Worm (Caenorhabditis elegans) whole organism, young adult: Measurements from ENCODE around the gene R151.8.

ENCODE experiments used
- B0019.2 ChIP-seq: fragments of 200-800 bp; sonication (Bioruptor generic); conservative IDR thresholded peaks from 2 replicates; pipeline ENCODE4 v1.3.6; 2022; ENCODE audit warnings: missing genetic modification reagents, missing genetic modification characterization, missing compliant biosample characterization
- B0261.1 ChIP-seq: sonication (generic microtip); optimal IDR thresholded peaks from 2 replicates; lab custom pipeline; 2016; ENCODE audit warnings: mild to moderate bottlenecking, missing genetic modification characterization, moderate library complexity, missing compliant biosample characterization
- B0336.3 ChIP-seq: fragments of 200-800 bp; sonication (Bioruptor generic); IDR thresholded peaks from 2 replicates; pipeline ENCODE4 v1.3.6; 2022; ENCODE audit warnings: missing genetic modification characterization, missing compliant biosample characterization
- D2030.7 ChIP-seq: fragments of 200-800 bp; sonication (Bioruptor generic); IDR thresholded peaks from 2 replicates; pipeline ENCODE4 v1.3.6; 2022; ENCODE audit warnings: missing genetic modification reagents, missing genetic modification characterization, missing compliant biosample characterization
- F39B2.1 ChIP-seq: fragments of 200-800 bp; sonication (Bioruptor generic); IDR thresholded peaks from 2 replicates; pipeline ENCODE4 v1.3.6; 2022; ENCODE audit warnings: missing genetic modification reagents, missing genetic modification characterization, missing compliant biosample characterization
- F49E8.2 ChIP-seq: sonication (generic microtip); optimal IDR thresholded peaks from 3 replicates; lab custom pipeline; 2017; ENCODE audit warnings: missing genetic modification characterization, mild to moderate bottlenecking, missing compliant biosample characterization, antibody characterized with exemption, moderate library complexity; ENCODE audit not compliant: insufficient read depth
- F52B5.7 ChIP-seq: sonication (generic microtip); optimal IDR thresholded peaks from 2 replicates; lab custom pipeline; 2016; ENCODE audit warnings: mild to moderate bottlenecking, missing genetic modification characterization, missing compliant biosample characterization
- T07F8.4 ChIP-seq: sonication (generic microtip); optimal IDR thresholded peaks from 2 replicates; lab custom pipeline; 2016; ENCODE audit warnings: mild to moderate bottlenecking, missing genetic modification characterization, moderate library complexity, missing compliant biosample characterization
- Y53G8AR.9 ChIP-seq: fragments of 200-800 bp; sonication (Bioruptor generic); conservative IDR thresholded peaks from 2 replicates; pipeline ENCODE4 v1.3.6; 2022; ENCODE audit warnings: missing genetic modification reagents, missing genetic modification characterization, missing compliant biosample characterization
- Y67H2A.10 ChIP-seq: fragments of 200-800 bp; sonication (Bioruptor generic); conservative IDR thresholded peaks from 2 replicates; pipeline ENCODE4 v1.3.6; 2022; ENCODE audit warnings: missing genetic modification reagents, missing genetic modification characterization, missing compliant biosample characterization
- Y95B8A.8 ChIP-seq: fragments of 200-800 bp; sonication (Bioruptor generic); IDR thresholded peaks from 2 replicates; pipeline ENCODE4 v1.3.6; 2022; ENCODE audit warnings: missing genetic modification reagents, missing genetic modification characterization, missing compliant biosample characterization
- ZK185.1 ChIP-seq: sonication (generic microtip); optimal IDR thresholded peaks from 2 replicates; lab custom pipeline; 2016; ENCODE audit warnings: mild to moderate bottlenecking, missing genetic modification characterization, missing compliant biosample characterization; ENCODE audit not compliant: poor library complexity, severe bottlenecking
- aptf-2 ChIP-seq: fragments of 200-800 bp; sonication (Bioruptor generic); conservative IDR thresholded peaks from 2 replicates; pipeline ENCODE4 v1.3.6; 2022; ENCODE audit warnings: missing genetic modification reagents, missing genetic modification characterization, missing compliant biosample characterization
- aptf-3 ChIP-seq: fragments of 200-800 bp; sonication (Bioruptor generic); IDR thresholded peaks from 2 replicates; pipeline ENCODE4 v1.3.6; 2022; ENCODE audit warnings: missing genetic modification characterization, missing compliant biosample characterization
- bed-2 ChIP-seq: fragments of 200-800 bp; sonication (Bioruptor generic); IDR thresholded peaks from 2 replicates; pipeline ENCODE4 v1.3.6; 2022; ENCODE audit warnings: missing genetic modification reagents, missing genetic modification characterization, missing compliant biosample characterization
- cebp-1 ChIP-seq, 2 experiments: fragments of 200-800 bp in 1 of 2; sonication (Bioruptor generic) in 1 of 2; sonication (generic microtip) in 1 of 2; IDR thresholded peaks in 1 of 2; optimal IDR thresholded peaks in 1 of 2; 2 replicates each; pipeline versions ENCODE4 v1.3.6 to Lab custom; 2017 to 2022; ENCODE audit warnings: missing compliant biosample characterization in 2 of 2, missing genetic modification characterization in 2 of 2, mild to moderate bottlenecking in 1 of 2, missing genetic modification reagents in 1 of 2, moderate library complexity in 1 of 2
- cebp-2 ChIP-seq: fragments of 200-800 bp; sonication (Bioruptor generic); IDR thresholded peaks from 2 replicates; pipeline ENCODE4 v1.3.6; 2022; ENCODE audit warnings: missing genetic modification characterization, missing compliant biosample characterization
- die-1 ChIP-seq: sonication (generic microtip); optimal IDR thresholded peaks from 2 replicates; lab custom pipeline; 2016; ENCODE audit warnings: missing genotype, mild to moderate bottlenecking, missing genetic modification characterization, missing compliant biosample characterization
- dox-1 ChIP-seq: fragments of 200-800 bp; sonication (Bioruptor generic); IDR thresholded peaks from 2 replicates; pipeline ENCODE4 v1.3.6; 2022; ENCODE audit warnings: missing genetic modification reagents, missing genetic modification characterization, missing compliant biosample characterization
- efl-1 ChIP-seq: fragments of 150-350 bp; optimal IDR thresholded peaks from 2 replicates; lab custom pipeline; 2014; ENCODE audit warnings: missing biosample characterization, missing genetic modification reagents, missing genetic modification characterization
- egl-18 ChIP-seq: fragments of 200-800 bp; sonication (Bioruptor generic); IDR thresholded peaks from 2 replicates; pipeline ENCODE4 v1.3.6; 2022; ENCODE audit warnings: missing genetic modification reagents, missing genetic modification characterization, missing compliant biosample characterization
- egl-44 ChIP-seq: fragments of 200-800 bp; sonication (Bioruptor generic); IDR thresholded peaks from 2 replicates; pipeline ENCODE4 v1.3.6; 2022; ENCODE audit warnings: missing genetic modification reagents, missing genetic modification characterization, missing compliant biosample characterization
- egrh-3 ChIP-seq: fragments of 200-800 bp; sonication (Bioruptor generic); IDR thresholded peaks from 2 replicates; pipeline ENCODE4 v1.3.6; 2022; ENCODE audit warnings: missing genetic modification reagents, missing genetic modification characterization, missing compliant biosample characterization
- ekl-4 ChIP-seq: fragments of 200-800 bp; sonication (Bioruptor generic); IDR thresholded peaks from 2 replicates; pipeline ENCODE4 v1.3.6; 2022; ENCODE audit warnings: missing genetic modification reagents, missing genetic modification characterization, missing compliant biosample characterization
- ets-4 ChIP-seq: fragments of 200-800 bp; sonication (Bioruptor generic); optimal IDR thresholded peaks from 2 replicates; lab custom pipeline; 2018; ENCODE audit warnings: mild to moderate bottlenecking, missing genetic modification characterization, missing compliant biosample characterization
- gei-17 ChIP-seq: fragments of 200-800 bp; sonication (Bioruptor generic); optimal IDR thresholded peaks from 2 replicates; lab custom pipeline; 2018; ENCODE audit warnings: mild to moderate bottlenecking, missing genetic modification characterization, missing compliant biosample characterization
- hmg-1.2 ChIP-seq: fragments of 200-800 bp; sonication (Bioruptor generic); IDR thresholded peaks from 2 replicates; pipeline ENCODE4 v1.3.6; 2022; ENCODE audit warnings: missing genetic modification reagents, missing genetic modification characterization, missing compliant biosample characterization
- lin-26 ChIP-seq: fragments of 200-800 bp; sonication (Bioruptor generic); IDR thresholded peaks from 2 replicates; pipeline ENCODE4 v1.3.6; 2022; ENCODE audit warnings: missing genetic modification reagents, missing genetic modification characterization, missing compliant biosample characterization
- madf-10 ChIP-seq: sonication (generic microtip); optimal IDR thresholded peaks from 2 replicates; lab custom pipeline; 2016; ENCODE audit warnings: mild to moderate bottlenecking, missing genetic modification characterization, missing compliant biosample characterization
- mcd-1 ChIP-seq: fragments of 200-800 bp; sonication (Bioruptor generic); IDR thresholded peaks from 2 replicates; pipeline ENCODE4 v1.3.6; 2022; ENCODE audit warnings: missing genetic modification reagents, missing genetic modification characterization, missing compliant biosample characterization
- mes-4 ChIP-seq: sonication (generic microtip); optimal IDR thresholded peaks from 2 replicates; lab custom pipeline; 2016; ENCODE audit warnings: missing genotype, missing genetic modification characterization, missing compliant biosample characterization
- rcor-1 ChIP-seq: fragments of 200-800 bp; sonication (Bioruptor generic); IDR thresholded peaks from 2 replicates; pipeline ENCODE4 v1.3.6; 2022; ENCODE audit warnings: missing genetic modification reagents, missing genetic modification characterization, missing compliant biosample characterization
- somi-1 ChIP-seq: fragments of 200-800 bp; sonication (Bioruptor generic); optimal IDR thresholded peaks from 2 replicates; lab custom pipeline; 2018; ENCODE audit warnings: mild to moderate bottlenecking, missing genetic modification characterization, missing compliant biosample characterization
- unc-62 ChIP-seq: fragments of 150-350 bp; optimal IDR thresholded peaks from 2 replicates; lab custom pipeline; 2014; ENCODE audit warnings: missing biosample characterization, missing genetic modification reagents, missing genetic modification characterization
- zfh-2 ChIP-seq: fragments of 200-800 bp; sonication (Bioruptor generic); conservative IDR thresholded peaks from 2 replicates; pipeline ENCODE4 v1.3.6; 2022; ENCODE audit warnings: missing genetic modification reagents, missing genetic modification characterization, missing compliant biosample characterization
- ztf-26 ChIP-seq: sonication (generic microtip); optimal IDR thresholded peaks from 2 replicates; lab custom pipeline; 2017; ENCODE audit warnings: missing genetic modification characterization, missing compliant biosample characterization

The R151.8 gene

DNA sequence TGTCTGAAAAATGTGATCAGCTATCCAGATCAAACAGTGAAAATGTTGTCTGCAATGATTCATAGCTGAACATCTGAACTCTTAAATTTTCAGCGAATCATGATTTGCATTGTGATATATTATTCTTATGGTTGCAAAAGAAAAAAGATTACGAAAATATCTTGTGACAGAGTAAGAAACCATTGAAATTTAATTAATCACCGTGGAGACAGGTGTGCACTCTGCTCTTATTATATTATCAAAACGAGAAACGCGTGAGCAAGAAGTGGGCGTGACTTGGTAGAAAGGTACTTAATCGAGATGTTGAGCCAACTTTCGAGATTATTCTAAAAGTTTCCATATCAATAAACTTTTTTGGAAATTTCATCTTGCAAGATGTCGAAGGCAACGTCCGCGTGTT is 13.4 kb upstream of the R151.8 start, which contains the start of gene osm-10:
TSS of gene osm-10 (plus strand) at position 293 of the 400 bp plus-strand sequence.
- TF ChIP-seq unc-62 (GFP tag; lab: Kevin White, UChicago), result no peak
- TF ChIP-seq efl-1 (GFP tag; lab: Kevin White, UChicago), result no peak
- no peak for TF ChIP-seq dox-1
- TF ChIP-seq aptf-3, result no peak
- TF ChIP-seq mes-4 (tag; lab: Kevin White, UChicago), result no peak
- TF ChIP-seq hmg-1.2, result no peak
- no peak for TF ChIP-seq F52B5.7 (tag; lab: Kevin White, UChicago)
- TF ChIP-seq madf-10, result no peak
- TF ChIP-seq cebp-1 (GFP tag; IDR thresholded peaks at IDR 0.05; lab: Robert Waterston, UW), result no peak
- TF ChIP-seq cebp-1 (tag; optimal IDR thresholded peaks at IDR 0.05; lab: Kevin White, UChicago), result no peak
- TF ChIP-seq somi-1 (GFP tag; lab: Kevin White, UChicago), result no peak
- TF ChIP-seq egl-44 (GFP tag; lab: Robert Waterston, UW), result no peak
- TF ChIP-seq rcor-1 (GFP tag; lab: Robert Waterston, UW), result no peak
- TF ChIP-seq cebp-2, result no peak
- no peak for TF ChIP-seq B0261.1 (tag; lab: Kevin White, UChicago)
- no peak for TF ChIP-seq Y53G8AR.9
- TF ChIP-seq egl-18 (GFP tag; lab: Robert Waterston, UW), result no peak
- no peak for TF ChIP-seq F39B2.1 (GFP tag; lab: Robert Waterston, UW)
- TF ChIP-seq die-1 (tag; lab: Kevin White, UChicago), result no peak
- TF ChIP-seq Y95B8A.8 (GFP tag; lab: Robert Waterston, UW), result no peak
- no peak for TF ChIP-seq ets-4

DNA sequence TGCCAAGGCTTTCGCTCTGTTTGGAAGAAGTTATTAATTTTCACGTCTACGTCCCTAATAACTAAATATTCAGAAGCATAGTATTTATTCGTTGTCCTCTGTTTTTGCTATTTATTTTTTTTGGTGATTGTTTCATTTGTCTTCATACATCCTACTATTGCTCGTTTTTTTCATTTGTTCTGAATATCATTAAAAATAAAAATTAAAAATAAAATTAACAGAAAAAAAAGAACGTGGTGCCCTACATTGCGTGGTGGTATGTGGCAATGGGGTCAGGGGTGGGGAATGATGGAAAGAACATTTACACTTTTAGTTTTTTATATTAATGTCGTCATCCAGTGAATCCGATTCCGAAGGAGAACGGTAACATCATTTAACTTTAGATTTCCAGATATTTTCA is 11.5 kb upstream of the R151.8 start, which contains the start of gene ztf-31:
TSS of gene ztf-31 (plus strand) at position 301 of the 400 bp plus-strand sequence.
- no peak for TF ChIP-seq aptf-3
- no peak for TF ChIP-seq mcd-1 (GFP tag; lab: Robert Waterston, UW)

DNA sequence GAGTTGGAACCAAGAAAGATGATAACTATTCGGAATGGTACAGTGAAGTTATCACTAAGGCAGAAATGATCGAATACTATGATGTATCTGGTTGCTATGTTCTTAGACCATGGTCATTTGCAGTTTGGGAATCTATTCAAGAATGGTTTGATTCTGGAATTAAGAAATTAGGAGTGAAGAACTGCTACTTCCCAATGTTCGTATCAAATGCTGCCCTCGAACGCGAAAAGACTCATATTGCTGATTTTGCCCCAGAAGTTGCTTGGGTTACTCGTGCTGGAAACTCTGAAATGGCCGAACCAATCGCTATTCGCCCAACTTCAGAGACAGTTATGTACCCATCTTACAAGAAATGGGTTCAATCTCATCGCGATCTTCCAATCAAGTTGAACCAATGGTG is 9.8 kb upstream of the R151.8 start:
- TF ChIP-seq Y67H2A.10 (GFP tag; lab: Robert Waterston, UW) (no peak), F49E8.2 (tag; lab: Kevin White, UChicago) (no peak), ekl-4 (no peak), D2030.7 (GFP tag; lab: Robert Waterston, UW) (no peak), cebp-1 (GFP tag; IDR thresholded peaks at IDR 0.05; lab: Robert Waterston, UW) (no peak), cebp-1 (tag; optimal IDR thresholded peaks at IDR 0.05; lab: Kevin White, UChicago) (no peak), T07F8.4 (no peak), unc-62 (GFP tag; lab: Kevin White, UChicago) (no peak), B0019.2 (no peak), egl-18 (GFP tag; lab: Robert Waterston, UW) (no peak), die-1 (tag; lab: Kevin White, UChicago) (no peak), ztf-26 (no peak), bed-2 (GFP tag; lab: Robert Waterston, UW) (no peak), aptf-2 (no peak), B0336.3 (GFP tag; lab: Robert Waterston, UW) (no peak), lin-26 (no peak), gei-17 (GFP tag; lab: Kevin White, UChicago) (no peak), zfh-2 (GFP tag; lab: Robert Waterston, UW) (no peak), ZK185.1 (tag; lab: Kevin White, UChicago) (no peak), egrh-3 (GFP tag; lab: Robert Waterston, UW) (no peak), cebp-2 (no peak)
